Fruit fly (Drosophila melanogaster) whole organism, adult: Measurements from ENCODE around the gene RpS10a.

Source experiments
- CG11617 ChIP-seq: fragments of 200-800 bp; sonication (Bioruptor generic); optimal IDR thresholded peaks from 2 replicates; lab custom pipeline; 2017; ENCODE audit warnings: mild to moderate bottlenecking, missing biosample characterization, missing genetic modification reagents, missing genetic modification characterization
- CG12768 ChIP-seq: fragments of 200-800 bp; sonication (Bioruptor generic); optimal IDR thresholded peaks from 2 replicates; lab custom pipeline; 2017; ENCODE audit warnings: missing biosample characterization, missing genetic modification characterization, mild to moderate bottlenecking, moderate library complexity, missing genetic modification reagents
- CG14711 ChIP-seq: fragments of 200-800 bp; sonication (Bioruptor generic); optimal IDR thresholded peaks from 2 replicates; lab custom pipeline; 2018; ENCODE audit warnings: missing biosample characterization, mild to moderate bottlenecking, missing genetic modification characterization, moderate library complexity
- CG1620 ChIP-seq: fragments of 200-800 bp; sonication (Bioruptor generic); optimal IDR thresholded peaks from 2 replicates; lab custom pipeline; 2016; ENCODE audit warnings: missing biosample characterization, missing genetic modification characterization
- CG33017 ChIP-seq: fragments of 200-800 bp; sonication (Bioruptor generic); optimal IDR thresholded peaks from 2 replicates; lab custom pipeline; 2018; ENCODE audit warnings: missing biosample characterization, mild to moderate bottlenecking, missing genetic modification characterization, moderate library complexity
- CG5204 ChIP-seq: fragments of 200-800 bp; sonication (Bioruptor generic); optimal IDR thresholded peaks from 2 replicates; lab custom pipeline; 2016; ENCODE audit warnings: missing biosample characterization, missing genetic modification characterization
- CG7045 ChIP-seq: fragments of 200-800 bp; sonication (Bioruptor generic); optimal IDR thresholded peaks from 2 replicates; lab custom pipeline; 2017; ENCODE audit warnings: missing biosample characterization, mild to moderate bottlenecking, missing genetic modification characterization
- CG7101 ChIP-seq: fragments of 200-800 bp; sonication (Bioruptor generic); optimal IDR thresholded peaks from 2 replicates; lab custom pipeline; 2018; ENCODE audit warnings: missing biosample characterization, mild to moderate bottlenecking, missing genetic modification characterization, moderate library complexity
- Clk ChIP-seq: fragments of 200-800 bp; sonication (Bioruptor generic); optimal IDR thresholded peaks from 2 replicates; lab custom pipeline; 2017; ENCODE audit warnings: missing biosample characterization, missing genetic modification characterization
- Crg-1 ChIP-seq: fragments of 200-800 bp; sonication (Bioruptor generic); optimal IDR thresholded peaks from 2 replicates; lab custom pipeline; 2016; ENCODE audit warnings: missing biosample characterization, missing genetic modification characterization
- Hr96 ChIP-seq: fragments of 200-800 bp; sonication (Bioruptor generic); optimal IDR thresholded peaks from 2 replicates; lab custom pipeline; 2016; ENCODE audit warnings: missing biosample characterization, missing genetic modification characterization
- Mnt ChIP-seq: fragments of 200-800 bp; sonication (Bioruptor generic); optimal IDR thresholded peaks from 2 replicates; lab custom pipeline; 2016; ENCODE audit warnings: missing biosample characterization, mild to moderate bottlenecking, missing genetic modification characterization
- bab1 ChIP-seq: fragments of 200-800 bp; sonication (Bioruptor generic); optimal IDR thresholded peaks from 3 replicates; lab custom pipeline; 2019; ENCODE audit warnings: missing biosample characterization, mild to moderate bottlenecking, missing genetic modification characterization, moderate library complexity
- cic ChIP-seq: fragments of 200-800 bp; sonication (Bioruptor generic); optimal IDR thresholded peaks from 2 replicates; lab custom pipeline; 2017; ENCODE audit warnings: missing biosample characterization, mild to moderate bottlenecking, missing genetic modification characterization, moderate library complexity
- cnc ChIP-seq, 2 experiments: fragments of >200 bp; optimal IDR thresholded peaks; 2 replicates each; lab custom pipeline; 2017
- kay ChIP-seq: fragments of 200-800 bp; sonication (Bioruptor generic); peaks from one replicate; lab custom pipeline; 2016; ENCODE audit warnings: missing biosample characterization, missing genetic modification characterization, borderline replicate concordance
- ovo ChIP-seq: fragments of 200-800 bp; sonication (Bioruptor generic); optimal IDR thresholded peaks from 2 replicates; lab custom pipeline; 2016; ENCODE audit warnings: missing biosample characterization, missing genetic modification characterization
- pad ChIP-seq: fragments of 200-800 bp; sonication (Bioruptor generic); optimal IDR thresholded peaks from 3 replicates; lab custom pipeline; 2017; ENCODE audit warnings: missing biosample characterization, missing genetic modification characterization, mild to moderate bottlenecking, moderate library complexity, missing genetic modification reagents
- tj ChIP-seq: fragments of 200-800 bp; sonication (Bioruptor generic); optimal IDR thresholded peaks from 3 replicates; lab custom pipeline; 2017; ENCODE audit warnings: missing biosample characterization, mild to moderate bottlenecking, missing genetic modification characterization, moderate library complexity
- toe ChIP-seq: fragments of 200-800 bp; sonication (Bioruptor generic); optimal IDR thresholded peaks from 2 replicates; lab custom pipeline; 2016; ENCODE audit warnings: missing biosample characterization, missing genetic modification characterization

RpS10a gene

DNA sequence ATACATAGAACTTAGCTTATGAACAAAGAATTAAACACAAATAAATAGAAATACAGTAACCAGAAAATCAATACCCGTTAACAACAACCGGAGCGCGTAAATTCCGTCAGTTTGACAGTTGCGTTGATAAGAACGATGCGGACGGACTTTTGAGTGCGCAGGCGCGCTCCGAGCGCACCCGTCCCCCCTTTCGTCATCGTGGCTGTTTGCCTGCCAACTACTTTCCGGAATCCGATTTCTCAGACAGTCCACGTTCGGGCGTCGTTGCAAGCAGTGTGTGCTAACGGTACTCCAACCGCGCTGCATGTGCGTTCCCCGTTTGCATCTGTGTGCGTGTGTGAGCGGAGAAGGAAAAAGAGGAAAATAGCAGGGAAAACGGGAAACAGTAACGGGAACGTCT lies 44.6 kb upstream of the RpS10a start:
- TF ChIP-seq Mnt (GFP tag; lab: Kevin White, UChicago) (peak; percentile 72), CG11617 (GFP tag; lab: Kevin White, UChicago) (no peak)

DNA sequence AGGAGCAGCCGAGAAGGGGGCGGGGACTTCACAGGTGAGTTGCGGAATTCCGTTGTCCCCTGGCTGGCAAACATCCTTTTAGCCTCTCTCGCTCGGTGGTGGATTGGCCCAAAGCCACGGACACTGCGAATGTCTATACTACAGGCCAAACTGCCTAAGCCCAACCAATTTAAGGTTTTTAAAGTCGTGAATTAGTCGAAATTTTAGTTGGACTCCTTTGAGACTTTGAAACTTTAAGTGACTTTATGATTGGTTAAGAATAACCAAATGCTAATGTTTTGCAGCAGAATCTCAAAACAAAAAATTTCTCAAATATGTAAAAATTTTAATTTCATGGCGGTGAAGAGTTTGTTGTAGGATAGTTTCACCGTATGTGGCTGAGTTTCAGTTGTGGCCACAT lies 44.0 kb upstream of the RpS10a start:
- TF ChIP-seq CG5204 (peak; percentile 11), tj (GFP tag; lab: Kevin White, UChicago) (no peak)

DNA sequence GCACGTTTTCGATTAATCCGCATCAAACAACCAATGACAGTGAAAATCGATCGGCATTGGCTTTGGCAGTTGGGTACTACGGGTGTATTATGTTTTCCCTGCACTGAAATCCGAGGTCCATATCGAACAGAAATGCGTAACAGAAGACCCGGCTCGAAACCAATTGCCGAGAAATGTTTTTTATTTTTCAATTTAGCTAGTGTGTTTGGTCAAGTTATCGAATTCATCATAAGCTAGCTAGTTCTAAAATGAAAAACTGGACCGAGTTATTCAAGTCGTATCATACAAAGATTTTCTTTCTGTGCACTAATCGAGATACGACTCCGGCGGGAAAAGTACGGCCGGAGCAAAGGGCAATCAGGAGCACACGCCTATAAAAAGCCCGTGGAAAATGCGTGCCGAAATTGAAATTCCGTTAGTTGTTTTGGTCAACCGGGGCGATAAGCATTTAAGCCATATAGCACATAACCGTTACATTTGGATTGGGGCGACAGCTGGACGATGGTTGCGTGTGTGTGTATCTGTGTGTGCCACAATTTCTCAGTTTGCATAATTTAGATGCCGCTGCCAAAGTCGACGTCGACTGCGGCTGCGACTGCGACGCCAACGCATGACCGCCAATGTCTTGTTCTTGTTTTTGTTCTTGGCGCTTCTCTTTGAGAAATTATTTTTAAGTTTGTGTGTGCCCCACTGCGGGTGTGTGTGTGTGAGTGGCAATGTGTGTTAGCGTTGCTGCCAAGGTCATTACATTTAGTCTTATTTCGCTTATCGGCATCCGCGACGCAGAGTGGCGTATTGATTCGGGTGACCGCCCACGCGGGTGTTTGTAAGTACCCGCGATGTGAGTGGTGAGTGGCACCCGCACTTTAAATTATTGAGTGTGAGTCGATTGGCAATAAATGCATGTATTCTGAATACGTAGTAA lies 43.2 kb upstream of the RpS10a start:
- TF ChIP-seq Hr96 (GFP tag; lab: Kevin White, UChicago) (no peak), cnc (optimal IDR thresholded peaks at IDR 0.05; lab: Kevin White, UChicago) (no peak), bab1 (no peak), CG12768 (GFP tag; lab: Kevin White, UChicago) (no peak), CG1620 (GFP tag; lab: Kevin White, UChicago) (no peak), CG7101 (tag; lab: Kevin White, UChicago) (no peak), pad (no peak), kay (GFP tag; lab: Kevin White, UChicago) (no peak), Clk (GFP tag; lab: Kevin White, UChicago) (no peak), tj (GFP tag; lab: Kevin White, UChicago) (no peak), Mnt (GFP tag; lab: Kevin White, UChicago) (no peak), CG7045 (GFP tag; lab: Kevin White, UChicago) (no peak), toe (GFP tag; lab: Kevin White, UChicago) (no peak), CG11617 (GFP tag; lab: Kevin White, UChicago) (no peak), CG14711 (tag; lab: Kevin White, UChicago) (no peak), CG33017 (no peak), Crg-1 (GFP tag; lab: Kevin White, UChicago) (no peak), ovo (GFP tag; lab: Kevin White, UChicago) (no peak), cic (GFP tag; lab: Kevin White, UChicago) (no peak)

DNA sequence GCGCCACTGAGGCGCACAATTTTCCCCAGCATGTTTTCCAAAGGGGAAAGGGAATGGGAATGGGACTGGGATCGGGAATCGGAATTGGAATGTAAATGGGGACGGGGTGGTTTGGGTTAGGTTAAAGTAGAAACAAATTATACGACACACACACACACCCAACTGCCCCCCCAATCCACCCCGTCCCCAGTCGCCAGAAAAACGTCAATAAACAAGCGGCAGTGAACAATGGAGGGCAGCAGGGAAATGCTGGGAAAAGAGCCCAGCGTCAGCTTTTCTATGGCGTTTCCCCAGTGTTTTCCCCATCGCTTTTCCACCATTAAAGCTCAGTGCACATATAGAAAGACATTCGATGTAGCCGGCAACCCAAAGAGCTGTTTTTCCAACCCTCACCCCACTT lies 41.9 kb upstream of the RpS10a start:
- TF ChIP-seq tj (GFP tag; lab: Kevin White, UChicago) (no peak), CG12768 (GFP tag; lab: Kevin White, UChicago) (no peak), bab1 (no peak)

DNA sequence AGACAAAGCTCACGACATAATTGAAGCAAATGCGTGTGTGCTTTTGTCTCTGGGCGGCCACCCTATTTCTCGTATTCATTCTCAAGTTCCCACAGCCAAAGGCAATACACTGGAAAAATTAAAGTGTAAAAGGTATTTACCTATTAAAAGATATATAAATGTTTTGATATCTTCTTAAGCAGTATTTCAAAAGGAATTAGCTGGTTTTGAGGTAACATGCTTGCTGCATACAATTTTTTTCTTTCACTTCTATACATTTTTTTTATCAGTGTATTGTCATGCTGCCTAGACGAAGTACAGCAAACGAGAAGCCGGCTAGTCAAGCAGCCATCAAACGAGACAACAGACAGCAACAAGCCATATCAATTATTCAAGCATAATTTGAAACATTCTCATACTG lies 38.7 kb upstream of the RpS10a start:
- TF ChIP-seq kay (GFP tag; lab: Kevin White, UChicago) (no peak), CG7101 (tag; lab: Kevin White, UChicago) (no peak), tj (GFP tag; lab: Kevin White, UChicago) (no peak), ovo (GFP tag; lab: Kevin White, UChicago) (no peak), cnc (optimal IDR thresholded peaks at IDR 0.05; lab: Kevin White, UChicago) (no peak), Mnt (GFP tag; lab: Kevin White, UChicago) (no peak), pad (no peak), toe (GFP tag; lab: Kevin White, UChicago) (no peak), CG11617 (GFP tag; lab: Kevin White, UChicago) (no peak), bab1 (no peak), CG12768 (GFP tag; lab: Kevin White, UChicago) (no peak), Clk (GFP tag; lab: Kevin White, UChicago) (no peak), cic (GFP tag; lab: Kevin White, UChicago) (no peak), CG14711 (tag; lab: Kevin White, UChicago) (no peak), CG1620 (GFP tag; lab: Kevin White, UChicago) (no peak), CG33017 (no peak), Hr96 (GFP tag; lab: Kevin White, UChicago) (no peak)

DNA sequence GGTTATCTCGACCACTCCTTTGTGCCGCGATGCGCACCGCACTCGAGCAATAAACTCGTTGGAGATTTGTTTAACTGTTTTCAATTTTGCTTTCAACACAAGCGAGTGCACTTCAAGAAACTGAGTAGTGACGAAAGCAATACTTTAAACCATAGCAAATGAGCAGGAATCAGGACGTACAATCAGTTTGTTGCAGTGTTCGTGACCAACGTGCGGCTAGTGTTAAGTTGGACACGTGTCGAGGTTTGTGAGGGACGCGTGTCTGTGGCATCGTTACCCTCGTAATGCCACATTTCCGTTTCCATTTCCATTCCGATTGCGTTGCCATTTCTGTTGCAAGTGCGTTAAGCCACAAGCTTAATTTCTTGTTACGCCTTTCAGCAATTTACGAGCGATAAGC lies 36.1 kb upstream of the RpS10a start:
- TF ChIP-seq kay (GFP tag; lab: Kevin White, UChicago) = no peak
- no peak for TF ChIP-seq CG7101 (tag; lab: Kevin White, UChicago)

DNA sequence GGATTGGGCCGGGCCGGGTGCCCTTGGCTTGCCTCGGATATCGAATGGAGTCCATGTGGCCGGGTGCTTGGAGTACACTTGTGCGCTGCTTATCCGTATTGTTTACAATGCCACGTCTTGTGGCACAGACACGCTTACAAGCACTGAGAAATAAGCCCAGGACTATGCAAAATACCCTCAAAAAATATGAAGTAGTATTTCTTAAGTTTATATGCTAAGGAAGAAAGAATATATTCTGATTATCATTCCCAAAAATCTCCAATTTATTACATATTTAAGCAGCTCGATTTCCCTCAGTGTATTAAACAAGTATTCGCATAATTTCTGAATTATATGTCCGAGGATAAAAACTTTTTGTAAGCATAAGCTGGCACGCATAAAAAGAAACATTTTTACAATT lies 30.7 kb upstream of the RpS10a start:
- TF ChIP-seq pad (no peak), CG7045 (GFP tag; lab: Kevin White, UChicago) (no peak), CG14711 (tag; lab: Kevin White, UChicago) (no peak), toe (GFP tag; lab: Kevin White, UChicago) (no peak), CG33017 (no peak)
